Worm (Caenorhabditis elegans) whole organism, young adult: ENCODE results near the gene srbc-13.

Experiments
- B0261.1 ChIP-seq: sonication (generic microtip); optimal IDR thresholded peaks from 2 replicates; lab custom pipeline; 2016; ENCODE audit warnings: mild to moderate bottlenecking, missing genetic modification characterization, moderate library complexity, missing compliant biosample characterization
- B0336.3 ChIP-seq: fragments of 200-800 bp; sonication (Bioruptor generic); IDR thresholded peaks from 2 replicates; pipeline ENCODE4 v1.3.6; 2022; ENCODE audit warnings: missing genetic modification characterization, missing compliant biosample characterization
- F23B12.7 ChIP-seq: sonication (generic microtip); optimal IDR thresholded peaks from 2 replicates; lab custom pipeline; 2017; ENCODE audit warnings: missing genetic modification characterization, mild to moderate bottlenecking, missing compliant biosample characterization, antibody characterized with exemption, moderate library complexity; ENCODE audit not compliant: insufficient read depth
- Y56A3A.18 ChIP-seq: fragments of 200-800 bp; sonication (Bioruptor generic); IDR thresholded peaks from 2 replicates; pipeline ENCODE4 v1.3.6; 2022; ENCODE audit warnings: missing genetic modification reagents, missing genetic modification characterization, missing compliant biosample characterization
- dpl-1 ChIP-seq: fragments of 150-350 bp; optimal IDR thresholded peaks from 2 replicates; lab custom pipeline; 2014; ENCODE audit warnings: missing biosample characterization, missing genetic modification reagents, missing genetic modification characterization
- efl-1 ChIP-seq: fragments of 150-350 bp; optimal IDR thresholded peaks from 2 replicates; lab custom pipeline; 2014; ENCODE audit warnings: missing biosample characterization, missing genetic modification reagents, missing genetic modification characterization
- ekl-4 ChIP-seq: fragments of 200-800 bp; sonication (Bioruptor generic); IDR thresholded peaks from 2 replicates; pipeline ENCODE4 v1.3.6; 2022; ENCODE audit warnings: missing genetic modification reagents, missing genetic modification characterization, missing compliant biosample characterization
- lsl-1 ChIP-seq: fragments of 200-800 bp; sonication (Bioruptor generic); optimal IDR thresholded peaks from 2 replicates; lab custom pipeline; 2018; ENCODE audit warnings: mild to moderate bottlenecking, missing genetic modification characterization, moderate library complexity, missing compliant biosample characterization
- pha-4 ChIP-seq: fragments of 150-350 bp; sonication (generic microtip); optimal IDR thresholded peaks from 2 replicates; lab custom pipeline; 2014; ENCODE audit warnings: missing biosample characterization, missing genetic modification reagents, missing genetic modification characterization
- snpc-3.4 ChIP-seq: sonication (generic microtip); optimal IDR thresholded peaks from 2 replicates; lab custom pipeline; 2017; ENCODE audit warnings: missing genetic modification characterization, mild to moderate bottlenecking, missing compliant biosample characterization, antibody characterized with exemption, moderate library complexity, missing genotype, missing genetic modification reagents
- tlf-1 ChIP-seq: fragments of 200-800 bp; sonication (Bioruptor generic); optimal IDR thresholded peaks from 2 replicates; lab custom pipeline; 2018; ENCODE audit warnings: mild to moderate bottlenecking, missing genetic modification characterization, missing compliant biosample characterization
- unc-62 ChIP-seq: fragments of 150-350 bp; optimal IDR thresholded peaks from 2 replicates; lab custom pipeline; 2014; ENCODE audit warnings: missing biosample characterization, missing genetic modification reagents, missing genetic modification characterization

DNA sequence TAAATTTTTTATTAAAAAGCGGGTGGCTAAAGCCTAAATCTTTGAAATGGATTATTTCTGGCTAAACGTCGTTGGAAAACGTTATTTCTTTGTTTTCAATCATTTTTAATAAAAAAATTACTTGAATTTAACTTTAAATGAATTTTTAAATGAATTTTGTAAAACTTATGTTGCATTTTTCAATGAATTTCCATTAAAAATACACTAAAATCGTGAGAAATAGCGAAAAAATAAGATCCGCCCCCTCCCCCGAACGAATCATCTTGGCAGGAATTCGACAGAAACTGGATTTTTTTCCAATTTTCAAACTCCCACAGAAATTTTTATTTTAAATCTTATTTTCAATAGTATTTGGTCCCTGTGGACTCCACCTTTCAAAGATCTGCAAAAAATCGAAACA lies 31.6 kb downstream of the srbc-13 start, which contains the start of gene srg-53:
- TF ChIP-seq B0336.3 (GFP tag; lab: Robert Waterston, UW) (no peak), snpc-3.4 (tag; lab: Kevin White, UChicago) (no peak), ekl-4 (GFP tag; lab: Robert Waterston, UW) (no peak), dpl-1 (no peak), tlf-1 (GFP tag; lab: Kevin White, UChicago) (no peak), F23B12.7 (no peak), efl-1 (GFP tag; lab: Kevin White, UChicago) (no peak), Y56A3A.18 (GFP tag; lab: Robert Waterston, UW) (no peak), unc-62 (GFP tag; lab: Kevin White, UChicago) (no peak), lsl-1 (GFP tag; lab: Kevin White, UChicago) (no peak), pha-4 (tag; lab: Kevin White, UChicago) (no peak), B0261.1 (no peak)
